Fruit fly (Drosophila melanogaster): Measurements from ENCODE around the gene Brd7-9.
A peak's percentile ranks its signal among the peaks of the same experiment; 100 is the strongest.

Gene Brd7-9

DNA sequence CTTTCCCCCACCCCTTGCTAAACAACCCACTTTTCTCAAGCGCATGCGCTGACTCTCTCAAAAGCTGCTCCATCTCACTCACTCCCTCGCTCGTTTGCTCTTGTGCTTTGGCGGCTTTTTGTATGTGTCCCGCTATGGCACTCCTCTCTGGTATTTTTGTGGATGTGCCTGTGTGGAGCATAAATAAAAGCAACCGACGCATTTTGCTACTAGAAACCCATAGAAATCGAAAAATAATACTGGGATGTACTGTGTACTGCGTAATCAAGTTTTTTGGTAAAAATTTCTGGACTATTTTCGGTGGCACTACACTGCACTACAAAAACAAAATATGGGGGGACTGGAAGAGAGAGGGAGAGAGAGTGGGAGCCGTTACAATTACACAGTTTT lies 27.0 kb downstream of the Brd7-9 start (continued):
- peak; percentile 13 for TF ChIP-seq Sry-δ (GFP tag; optimal IDR thresholded peaks at IDR 0.05)
- TF ChIP-seq so (GFP tag; IDR thresholded peaks at IDR 0.05) = no peak
- no peak for TF ChIP-seq tup (GFP tag; optimal IDR thresholded peaks at IDR 0.05)
- TF ChIP-seq slp2 (GFP tag; optimal IDR thresholded peaks at IDR 0.05) = no peak
- TF ChIP-seq Awh (GFP tag; IDR thresholded peaks at IDR 0.05) = no peak
- TF ChIP-seq CG6791 (GFP tag; IDR thresholded peaks at IDR 0.05; ENCODE audit: partially characterized antibody) = 0 out of 3 replicates have a peak, but pooled peaks have one; percentile 32
- no peak for TF ChIP-seq gcm2 (GFP tag; optimal IDR thresholded peaks at IDR 0.05)
- TF ChIP-seq CG11247 (GFP tag; IDR thresholded peaks at IDR 0.05) = no peak
- TF ChIP-seq CG1603 (tag; optimal IDR thresholded peaks at IDR 0.05) = no peak
- TF ChIP-seq CG6765 (GFP tag; optimal IDR thresholded peaks at IDR 0.05) = no peak
- TF ChIP-seq CG7745 (tag; optimal IDR thresholded peaks at IDR 0.05) = no peak
- peak; percentile 29 for TF ChIP-seq CG2120 (GFP tag; optimal IDR thresholded peaks at IDR 0.05)
- no peak for TF ChIP-seq fd102C (GFP tag; optimal IDR thresholded peaks at IDR 0.05)
- TF ChIP-seq CG15011 (GFP tag; optimal IDR thresholded peaks at IDR 0.05) = no peak
- TF ChIP-seq dysf (GFP tag; IDR thresholded peaks at IDR 0.05) = no peak; the same call in 2 of the 3 replicates
- peak; percentile 17 for TF ChIP-seq CG17568 (GFP tag; optimal IDR thresholded peaks at IDR 0.05)
- TF ChIP-seq Rfx (GFP tag; IDR thresholded peaks at IDR 0.05) = peak; percentile 45; the same call in 1 of the 2 replicates
- no peak for TF ChIP-seq CG2116 (GFP tag; optimal IDR thresholded peaks at IDR 0.05)
- TF ChIP-seq yki (optimal IDR thresholded peaks at IDR 0.05) = peak; percentile 28
- TF ChIP-seq CG13624 (GFP tag; optimal IDR thresholded peaks at IDR 0.05) = peak; percentile 61
- TF ChIP-seq Xrp1 (GFP tag; IDR thresholded peaks at IDR 0.05) = no peak
- peak; percentile 17; the same call in 1 of the 2 replicates for TF ChIP-seq ranshi (GFP tag; IDR thresholded peaks at IDR 0.05)
- peak; percentile 15 for TF ChIP-seq Nf-YC (tag; optimal IDR thresholded peaks at IDR 0.05)
- TF ChIP-seq grn (GFP tag; optimal IDR thresholded peaks at IDR 0.05) = no peak
- peak; percentile 72 for TF ChIP-seq ftz-f1 (GFP tag; optimal IDR thresholded peaks at IDR 0.05)
- no peak for TF ChIP-seq CG18619 (GFP tag; optimal IDR thresholded peaks at IDR 0.05)
- no peak for TF ChIP-seq NC2α (GFP tag; optimal IDR thresholded peaks at IDR 0.05)
- TF ChIP-seq dm (GFP tag; optimal IDR thresholded peaks at IDR 0.05) = no peak
- TF ChIP-seq CG17385 (GFP tag; optimal IDR thresholded peaks at IDR 0.05) = peak; percentile 2
- peak; percentile 46 for TF ChIP-seq lab (GFP tag; optimal IDR thresholded peaks at IDR 0.05)
- TF ChIP-seq CG17912 (GFP tag; optimal IDR thresholded peaks at IDR 0.05) = peak; percentile 45
- no peak for TF ChIP-seq jing (GFP tag; optimal IDR thresholded peaks at IDR 0.05)
- no peak for TF ChIP-seq lbe (GFP tag; optimal IDR thresholded peaks at IDR 0.05)
- TF ChIP-seq CG2199 (GFP tag; IDR thresholded peaks at IDR 0.05) = peak; percentile 88; the same call in 2 of the 3 replicates
- peak; percentile 5 for TF ChIP-seq her (GFP tag; optimal IDR thresholded peaks at IDR 0.05)
- no peak for TF ChIP-seq cato (GFP tag; optimal IDR thresholded peaks at IDR 0.05; ENCODE audit: borderline replicate concordance)
- peak; percentile 62; the same call in 2 of the 3 replicates for TF ChIP-seq Dbx (GFP tag; IDR thresholded peaks at IDR 0.05)
- TF ChIP-seq CG32532 (GFP tag; IDR thresholded peaks at IDR 0.05) = peak; percentile 55; the same call in 1 of the 2 replicates
- no peak for TF ChIP-seq cwo (GFP tag; optimal IDR thresholded peaks at IDR 0.05)
- no peak for TF ChIP-seq kah (GFP tag; optimal IDR thresholded peaks at IDR 0.05)
- TF ChIP-seq Dip3 (GFP tag; optimal IDR thresholded peaks at IDR 0.05) = no peak
- peak; percentile 49; the same call in 1 of the 2 replicates for TF ChIP-seq vvl (GFP tag; IDR thresholded peaks at IDR 0.05)
- TF ChIP-seq NK7.1 (GFP tag; optimal IDR thresholded peaks at IDR 0.05) = no peak
- TF ChIP-seq Atf6 (GFP tag; IDR thresholded peaks at IDR 0.05) = peak; percentile 58; the same call in 1 of the 2 replicates
- TF ChIP-seq CG4707 (GFP tag; optimal IDR thresholded peaks at IDR 0.05) = peak; percentile 34
- no peak for TF ChIP-seq gsb (GFP tag; IDR thresholded peaks at IDR 0.05)
- peak; percentile 46 for TF ChIP-seq Fer1 (GFP tag; optimal IDR thresholded peaks at IDR 0.05)
- TF ChIP-seq CG8281 (tag; optimal IDR thresholded peaks at IDR 0.05) = no peak
- no peak for TF ChIP-seq CG13296 (GFP tag; optimal IDR thresholded peaks at IDR 0.05)
- TF ChIP-seq CG2678 (tag; optimal IDR thresholded peaks at IDR 0.05) = no peak
- TF ChIP-seq row (GFP tag; IDR thresholded peaks at IDR 0.05) = peak; percentile 27; the same call in 1 of the 3 replicates
- peak; percentile 7 for TF ChIP-seq CG9817 (tag; optimal IDR thresholded peaks at IDR 0.05)
